Worm (Caenorhabditis elegans) whole organism, L3 larva: ENCODE data around the gene nas-15.
A peak's percentile ranks its signal among the peaks of the same experiment; 100 is the strongest.

Source experiments
- R02D3.7 ChIP-seq: fragments of 150-350 bp; optimal IDR thresholded peaks from 2 replicates; lab custom pipeline; 2014; ENCODE audit warnings: missing biosample characterization, missing genetic modification characterization
- aly-2 ChIP-seq: fragments of 150-350 bp; optimal IDR thresholded peaks from 2 replicates; lab custom pipeline; 2014; ENCODE audit warnings: missing biosample characterization, missing genetic modification characterization
- ama-1 ChIP-seq: fragments of 150-350 bp; optimal IDR thresholded peaks from 2 replicates; lab custom pipeline; 2018
- ceh-16 ChIP-seq: sonication (generic microtip); optimal IDR thresholded peaks from 2 replicates; lab custom pipeline; 2017; ENCODE audit warnings: missing biosample characterization, missing genetic modification characterization
- ceh-28 ChIP-seq: fragments of 150-350 bp; optimal IDR thresholded peaks from 2 replicates; lab custom pipeline; 2014; ENCODE audit warnings: missing biosample characterization, missing genetic modification reagents, missing genetic modification characterization
- ceh-82 ChIP-seq: fragments of 150-350 bp; optimal IDR thresholded peaks from 2 replicates; lab custom pipeline; 2014; ENCODE audit warnings: missing biosample characterization, missing genetic modification characterization
- ceh-9 ChIP-seq: sonication (generic microtip); optimal IDR thresholded peaks from 2 replicates; lab custom pipeline; 2018; ENCODE audit warnings: missing biosample characterization, missing genetic modification characterization
- daf-12 ChIP-seq: fragments of 150-350 bp; optimal IDR thresholded peaks from 2 replicates; lab custom pipeline; 2014; ENCODE audit warnings: missing biosample characterization, missing genetic modification reagents, missing genetic modification characterization
- egl-27 ChIP-seq: sonication (generic microtip); optimal IDR thresholded peaks from 4 replicates; lab custom pipeline; 2017; ENCODE audit warnings: missing biosample characterization, missing genetic modification reagents, missing genetic modification characterization
- egl-5 ChIP-seq: fragments of 150-350 bp; optimal IDR thresholded peaks from 2 replicates; lab custom pipeline; 2017; ENCODE audit warnings: missing biosample characterization, missing genetic modification reagents, missing genetic modification characterization, inconsistent platforms
- elt-1 ChIP-seq: fragments of 150-350 bp; optimal IDR thresholded peaks from 2 replicates; lab custom pipeline; 2014; ENCODE audit warnings: missing biosample characterization, missing genetic modification characterization
- elt-2 ChIP-seq: sonication (generic microtip); optimal IDR thresholded peaks from 2 replicates; lab custom pipeline; 2016; ENCODE audit warnings: missing genetic modification reagents, mild to moderate bottlenecking, missing genetic modification characterization, missing compliant biosample characterization
- elt-3 ChIP-seq, 3 experiments: fragments of 150-350 bp in 1 of 3; sonication (generic microtip) in 2 of 3; optimal IDR thresholded peaks; 2 replicates in 2 of 3; 4 replicates in 1 of 3; lab custom pipeline; 2014 to 2017; ENCODE audit warnings: missing biosample characterization in 3 of 3, missing genetic modification characterization in 3 of 3
- eor-1 ChIP-seq, 2 experiments: fragments of 150-350 bp; optimal IDR thresholded peaks; 2 replicates each; lab custom pipeline; 2014 to 2018; ENCODE audit warnings: missing biosample characterization in 2 of 2, missing genetic modification characterization in 2 of 2
- fkh-10 ChIP-seq: sonication (generic microtip); optimal IDR thresholded peaks from 2 replicates; lab custom pipeline; 2017; ENCODE audit warnings: missing biosample characterization, missing genetic modification reagents, missing genetic modification characterization
- fkh-2 ChIP-seq: fragments of 150-350 bp; optimal IDR thresholded peaks from 2 replicates; lab custom pipeline; 2014; ENCODE audit warnings: missing biosample characterization, missing genetic modification reagents, missing genetic modification characterization
- fos-1 ChIP-seq: fragments of 150-350 bp; optimal IDR thresholded peaks from 2 replicates; lab custom pipeline; 2014; ENCODE audit warnings: missing biosample characterization, missing genetic modification characterization
- hmg-11 ChIP-seq: sonication (generic microtip); optimal IDR thresholded peaks from 2 replicates; lab custom pipeline; 2016; ENCODE audit warnings: missing genetic modification characterization, missing compliant biosample characterization
- jun-1 ChIP-seq: fragments of 150-350 bp; optimal IDR thresholded peaks from 2 replicates; lab custom pipeline; 2014; ENCODE audit warnings: missing biosample characterization, missing genetic modification reagents, missing genetic modification characterization
- lin-15B ChIP-seq: fragments of 150-350 bp; optimal IDR thresholded peaks from 2 replicates; lab custom pipeline; 2014; ENCODE audit warnings: missing biosample characterization, missing genetic modification characterization
- lin-39 ChIP-seq: fragments of 150-350 bp; optimal IDR thresholded peaks from 2 replicates; lab custom pipeline; 2018; ENCODE audit warnings: missing biosample characterization, missing genetic modification reagents, missing genetic modification characterization
- lsy-12 ChIP-seq: sonication (generic microtip); optimal IDR thresholded peaks from 2 replicates; lab custom pipeline; 2016; ENCODE audit warnings: mild to moderate bottlenecking, missing genetic modification characterization, missing compliant biosample characterization
- mdl-1 ChIP-seq: fragments of 150-350 bp; optimal IDR thresholded peaks from 2 replicates; lab custom pipeline; 2014; ENCODE audit warnings: missing biosample characterization, missing genetic modification characterization
- mml-1 ChIP-seq: fragments of 150-350 bp; sonication (generic microtip); optimal IDR thresholded peaks from 3 replicates; lab custom pipeline; 2014; ENCODE audit warnings: missing biosample characterization, missing genetic modification characterization
- nfya-1 ChIP-seq: sonication (generic microtip); optimal IDR thresholded peaks from 2 replicates; lab custom pipeline; 2017; ENCODE audit warnings: missing genetic modification characterization, mild to moderate bottlenecking, missing compliant biosample characterization, antibody characterized with exemption, moderate library complexity; ENCODE audit not compliant: insufficient read depth
- nhr-11 ChIP-seq: fragments of 150-350 bp; optimal IDR thresholded peaks from 2 replicates; lab custom pipeline; 2014; ENCODE audit warnings: missing biosample characterization, missing genetic modification characterization
- nhr-12 ChIP-seq: fragments of 150-350 bp; optimal IDR thresholded peaks from 2 replicates; lab custom pipeline; 2014; ENCODE audit warnings: missing biosample characterization, missing genetic modification characterization
- nhr-23 ChIP-seq: fragments of 150-350 bp; optimal IDR thresholded peaks from 2 replicates; lab custom pipeline; 2014; ENCODE audit warnings: missing biosample characterization, missing genetic modification reagents, missing genetic modification characterization
- nhr-237 ChIP-seq: fragments of 150-350 bp; optimal IDR thresholded peaks from 2 replicates; lab custom pipeline; 2014; ENCODE audit warnings: missing biosample characterization, missing genetic modification characterization
- nhr-25 ChIP-seq: sonication (generic microtip); optimal IDR thresholded peaks from 2 replicates; lab custom pipeline; 2017; ENCODE audit warnings: missing biosample characterization, missing genetic modification characterization
- nhr-28 ChIP-seq: fragments of 150-350 bp; optimal IDR thresholded peaks from 2 replicates; lab custom pipeline; 2014; ENCODE audit warnings: missing biosample characterization, missing genetic modification characterization
- nhr-43 ChIP-seq: sonication (generic microtip); optimal IDR thresholded peaks from 2 replicates; lab custom pipeline; 2016; ENCODE audit warnings: mild to moderate bottlenecking, missing genetic modification characterization, missing compliant biosample characterization; ENCODE audit not compliant: poor library complexity, severe bottlenecking
- nhr-67 ChIP-seq: fragments of 150-350 bp; optimal IDR thresholded peaks from 2 replicates; lab custom pipeline; 2014; ENCODE audit warnings: missing biosample characterization, missing genetic modification characterization
- nhr-77 ChIP-seq: fragments of 150-350 bp; optimal IDR thresholded peaks from 2 replicates; lab custom pipeline; 2014; ENCODE audit warnings: missing biosample characterization, missing genetic modification characterization
- pha-4 ChIP-seq: fragments of 150-350 bp; optimal IDR thresholded peaks from 2 replicates; lab custom pipeline; 2014; ENCODE audit warnings: missing biosample characterization, missing genetic modification reagents, missing genetic modification characterization
- pqm-1 ChIP-seq: fragments of 150-350 bp; optimal IDR thresholded peaks from 2 replicates; lab custom pipeline; 2017; ENCODE audit warnings: missing biosample characterization, missing genetic modification characterization, inconsistent platforms
- sea-2 ChIP-seq: fragments of 150-350 bp; sonication (generic microtip); optimal IDR thresholded peaks from 4 replicates; lab custom pipeline; 2014; ENCODE audit warnings: missing biosample characterization, missing genetic modification reagents, missing genetic modification characterization
- skn-1 ChIP-seq: fragments of 150-350 bp; optimal IDR thresholded peaks from 2 replicates; lab custom pipeline; 2014; ENCODE audit warnings: missing biosample characterization, missing genetic modification characterization
- snpc-4 ChIP-seq: fragments of 150-350 bp; optimal IDR thresholded peaks from 2 replicates; lab custom pipeline; 2014; ENCODE audit warnings: missing biosample characterization, missing genetic modification characterization
- tbx-2 ChIP-seq: sonication (generic microtip); optimal IDR thresholded peaks from 2 replicates; lab custom pipeline; 2016; ENCODE audit warnings: mild to moderate bottlenecking, missing genetic modification characterization, missing compliant biosample characterization
- unc-39 ChIP-seq: sonication (generic microtip); optimal IDR thresholded peaks from 4 replicates; lab custom pipeline; 2017; ENCODE audit warnings: missing biosample characterization, missing genetic modification characterization
- unc-62 ChIP-seq: fragments of 150-350 bp; sonication (generic microtip); optimal IDR thresholded peaks from 4 replicates; lab custom pipeline; 2014; ENCODE audit warnings: missing biosample characterization, missing genetic modification reagents, missing genetic modification characterization
- zag-1 ChIP-seq: fragments of 150-350 bp; optimal IDR thresholded peaks from 2 replicates; lab custom pipeline; 2014; ENCODE audit warnings: missing biosample characterization, missing genetic modification characterization
- ztf-11 ChIP-seq: fragments of 150-350 bp; optimal IDR thresholded peaks from 2 replicates; lab custom pipeline; 2014; ENCODE audit warnings: missing biosample characterization, missing genetic modification characterization
- ztf-4 ChIP-seq: fragments of 150-350 bp; optimal IDR thresholded peaks from 2 replicates; lab custom pipeline; 2014; ENCODE audit warnings: missing biosample characterization, missing genetic modification characterization

The nas-15 gene

DNA sequence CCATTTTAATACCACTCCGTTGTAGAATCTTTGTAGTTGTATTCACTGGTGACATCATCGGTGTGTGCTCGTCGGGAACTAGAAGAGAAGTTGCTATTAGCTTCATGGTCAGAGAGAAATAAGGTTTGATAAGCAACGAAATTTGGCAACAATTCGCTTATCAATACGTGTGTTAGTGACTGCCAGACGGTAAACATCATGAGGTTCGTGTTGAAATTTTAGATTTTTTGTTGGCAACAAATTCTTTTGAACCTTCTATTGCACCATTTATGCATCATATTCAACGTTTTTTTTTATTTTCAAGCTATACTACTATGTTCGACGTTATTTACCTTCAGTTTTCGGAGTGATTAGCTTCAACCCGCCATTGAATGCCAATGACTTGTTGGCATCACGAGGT, 46.2 kb downstream of the nas-15 start:
- TF ChIP-seq jun-1 (peak; percentile 6), pha-4 (peak; percentile 53), pqm-1 (tag; lab: Kevin White, UChicago) (peak; percentile 86), egl-27 (tag; lab: Kevin White, UChicago) (no peak), elt-2 (tag; lab: Kevin White, UChicago) (peak; percentile 87), zag-1 (no peak)

DNA sequence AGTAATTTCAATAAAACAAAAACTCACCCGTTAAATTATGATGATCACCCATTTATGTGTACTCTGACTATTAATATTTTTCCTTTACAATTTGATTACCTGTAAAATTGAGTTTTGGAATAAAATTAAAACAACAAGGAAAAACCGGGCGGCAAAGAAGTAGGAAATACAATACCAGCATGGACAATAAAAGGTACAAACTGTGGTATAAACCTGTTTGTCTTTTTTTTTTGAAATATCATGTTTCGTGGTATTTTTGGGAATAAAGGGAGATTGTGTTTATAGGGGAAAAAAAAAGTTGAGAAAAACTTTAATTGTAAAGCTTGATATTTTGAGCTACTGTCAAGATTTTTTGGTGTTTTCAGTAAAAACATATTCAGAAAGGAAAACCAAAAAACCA, 47.9 kb downstream of the nas-15 start, which contains the start of gene daf-3:
TSS of gene daf-3 (minus strand) at position 101 of the 400 bp plus-strand sequence.
- no peak for TF ChIP-seq nhr-237 (tag; lab: Kevin White, UChicago)
- peak; percentile 9 for TF ChIP-seq pha-4

DNA sequence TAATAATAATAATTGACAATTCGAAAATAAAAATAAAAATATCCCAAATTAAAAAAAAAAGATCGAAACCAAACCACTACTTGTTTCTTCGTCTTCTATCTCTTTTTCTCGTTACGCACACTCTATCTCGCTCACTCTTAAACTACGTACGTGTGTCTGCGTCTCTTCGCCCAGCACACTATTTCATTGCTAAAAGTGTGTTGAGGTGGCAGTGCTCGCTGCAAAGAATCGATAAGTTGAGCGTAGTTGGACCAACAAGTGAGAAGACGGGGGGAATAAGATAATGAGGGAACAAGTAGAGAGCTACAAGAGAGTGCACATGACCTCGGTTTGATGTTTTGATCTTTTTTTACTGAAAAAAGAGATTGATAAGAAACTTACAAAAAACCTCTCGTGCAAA, 48.4 kb downstream of the nas-15 start:
- TF ChIP-seq nhr-23 (no peak), fkh-10 (GFP tag; lab: Kevin White, UChicago) (no peak), hmg-11 (peak; percentile 67), fos-1 (tag; lab: Kevin White, UChicago) (no peak), nhr-43 (tag; lab: Kevin White, UChicago) (no peak), ztf-4 (tag; lab: Kevin White, UChicago) (no peak), lin-39 (tag; lab: Kevin White, UChicago) (peak; percentile 51), sea-2 (GFP tag; lab: Kevin White, UChicago) (peak; percentile 61), nfya-1 (peak; percentile 52), elt-2 (tag; lab: Kevin White, UChicago) (peak; percentile 45), nhr-67 (tag; lab: Kevin White, UChicago) (no peak), ceh-28 (tag; lab: Kevin White, UChicago) (peak; percentile 74), pqm-1 (tag; lab: Kevin White, UChicago) (no peak), mml-1 (no peak), nhr-77 (no peak), ama-1 (lab: Kevin White, UChicago) (no peak), elt-3 (tag; optimal IDR thresholded peaks at IDR 0.05; lab: Kevin White, UChicago) (no peak), snpc-4 (tag; lab: Kevin White, UChicago) (no peak), lsy-12 (tag; lab: Kevin White, UChicago) (no peak)

DNA sequence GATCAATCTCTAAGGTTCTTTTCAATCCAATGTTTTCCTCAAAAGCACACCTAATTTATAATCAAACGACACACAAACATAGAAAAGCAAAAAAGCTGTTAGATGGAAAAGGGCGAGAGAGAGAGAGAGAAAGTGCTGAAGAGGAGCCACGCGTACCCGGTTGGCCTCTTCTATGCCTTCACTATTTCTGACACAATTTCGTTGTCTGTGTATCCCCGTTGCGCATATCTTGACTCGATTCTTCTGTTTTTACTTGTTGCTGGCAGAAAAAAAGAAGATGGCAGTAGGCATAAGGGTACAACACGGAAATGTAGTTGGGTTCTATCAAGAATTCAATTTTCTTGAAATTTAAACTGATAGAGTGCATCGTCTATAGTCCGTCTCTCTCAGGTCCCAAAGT, 50.0 kb downstream of the nas-15 start:
- TF ChIP-seq nhr-11 (tag; lab: Kevin White, UChicago) (peak; percentile 55), nhr-28 (tag; lab: Kevin White, UChicago) (no peak), ceh-28 (tag; lab: Kevin White, UChicago) (peak; percentile 32), hmg-11 (peak; percentile 92), ceh-16 (tag; lab: Kevin White, UChicago) (no peak), jun-1 (peak; percentile 46), snpc-4 (tag; lab: Kevin White, UChicago) (peak; percentile 20), ztf-11 (no peak), fkh-10 (GFP tag; lab: Kevin White, UChicago) (peak; percentile 86), sea-2 (GFP tag; lab: Kevin White, UChicago) (no peak), nhr-43 (tag; lab: Kevin White, UChicago) (peak; percentile 7), fos-1 (tag; lab: Kevin White, UChicago) (no peak), nhr-67 (tag; lab: Kevin White, UChicago) (no peak), mdl-1 (tag; lab: Kevin White, UChicago) (no peak), elt-2 (tag; lab: Kevin White, UChicago) (peak; percentile 10), pha-4 (peak; percentile 79), elt-1 (tag; lab: Kevin White, UChicago) (peak; percentile 14), nhr-77 (no peak), lin-15B (tag; lab: Kevin White, UChicago) (peak; percentile 43), egl-5 (tag; lab: Kevin White, UChicago) (peak; percentile 60), nhr-237 (tag; lab: Kevin White, UChicago) (no peak), ceh-82 (tag; lab: Kevin White, UChicago) (no peak), zag-1 (no peak), R02D3.7 (tag; lab: Kevin White, UChicago) (no peak), unc-62 (GFP tag; lab: Kevin White, UChicago) (no peak), nhr-25 (tag; lab: Kevin White, UChicago) (peak; percentile 18), unc-39 (tag; lab: Kevin White, UChicago) (no peak), mml-1 (no peak), ceh-9 (tag; lab: Kevin White, UChicago) (no peak), lsy-12 (tag; lab: Kevin White, UChicago) (peak; percentile 1), ztf-4 (tag; lab: Kevin White, UChicago) (no peak), elt-3 (tag; optimal IDR thresholded peaks at IDR 0.05; lab: Kevin White, UChicago) (no peak), aly-2 (tag; lab: Kevin White, UChicago) (no peak), eor-1 (tag; optimal IDR thresholded peaks at IDR 0.05; lab: Kevin White, UChicago) (no peak), egl-27 (tag; lab: Kevin White, UChicago) (no peak), daf-12 (peak; percentile 6), lin-39 (tag; lab: Kevin White, UChicago) (peak; percentile 77), pqm-1 (tag; lab: Kevin White, UChicago) (no peak), skn-1 (tag; lab: Kevin White, UChicago) (no peak), fkh-2 (no peak), tbx-2 (no peak), ama-1 (lab: Kevin White, UChicago) (no peak), nhr-12 (tag; lab: Kevin White, UChicago) (no peak)
